Fruit fly (Drosophila melanogaster) whole organism, embryonic: ENCODE measurements around the gene CG15196.

Experiments used
- CG10654 ChIP-seq: fragments of 200-800 bp; sonication (Bioruptor generic); optimal IDR thresholded peaks from 2 replicates; lab custom pipeline; 2016; ENCODE audit warnings: missing biosample characterization, missing genetic modification characterization
- CG10959 ChIP-seq: fragments of 200-800 bp; sonication (Bioruptor generic); IDR thresholded peaks from 2 replicates; pipeline ENCODE4 v1.3.6; 2022; ENCODE audit warnings: missing biosample characterization, missing genetic modification characterization
- CG11398 ChIP-seq: fragments of 200-800 bp; sonication (Bioruptor generic); optimal IDR thresholded peaks from 2 replicates; lab custom pipeline; 2016; ENCODE audit warnings: missing biosample characterization, missing genetic modification characterization
- CG12104 ChIP-seq: fragments of 200-800 bp; sonication (Bioruptor generic); optimal IDR thresholded peaks from 3 replicates; lab custom pipeline; 2016; ENCODE audit warnings: missing biosample characterization, missing genetic modification characterization
- CG17612 ChIP-seq: fragments of 200-800 bp; sonication (Bioruptor generic); IDR thresholded peaks from 2 replicates; pipeline ENCODE4 v1.3.6; 2022; ENCODE audit warnings: missing biosample characterization, missing genetic modification characterization
- CG30431 ChIP-seq: fragments of 200-800 bp; sonication (Bioruptor generic); optimal IDR thresholded peaks from 2 replicates; lab custom pipeline; 2017; ENCODE audit warnings: missing biosample characterization, missing genetic modification characterization
- CG32767 ChIP-seq: fragments of 200-800 bp; sonication (Bioruptor generic); IDR thresholded peaks from 2 replicates; pipeline ENCODE4 v1.3.6; 2022; ENCODE audit warnings: missing biosample characterization, missing genetic modification characterization
- CG3281 ChIP-seq: fragments of 200-800 bp; sonication (Bioruptor generic); optimal IDR thresholded peaks from 3 replicates; lab custom pipeline; 2017; ENCODE audit warnings: missing biosample characterization, mild to moderate bottlenecking, missing genetic modification characterization
- CG4282 ChIP-seq: fragments of 200-800 bp; sonication (Bioruptor generic); optimal IDR thresholded peaks from 2 replicates; lab custom pipeline; 2016; ENCODE audit warnings: missing biosample characterization, missing genetic modification characterization
- CG7839 ChIP-seq: fragments of 200-800 bp; sonication (Bioruptor generic); optimal IDR thresholded peaks from 3 replicates; lab custom pipeline; 2018; ENCODE audit warnings: missing biosample characterization, mild to moderate bottlenecking, missing genetic modification characterization, moderate library complexity
- CG8290 ChIP-seq, 3 experiments: fragments of 200-800 bp; sonication (Bioruptor generic); optimal IDR thresholded peaks; 2 replicates each; lab custom pipeline; 2016 to 2019; ENCODE audit warnings: missing biosample characterization in 3 of 3, missing genetic modification characterization in 3 of 3, mild to moderate bottlenecking in 2 of 3, moderate library complexity in 1 of 3
- CG8924 ChIP-seq: fragments of 200-800 bp; optimal IDR thresholded peaks from 3 replicates; lab custom pipeline; 2019; ENCODE audit warnings: missing biosample characterization, mild to moderate bottlenecking, missing genetic modification characterization, moderate library complexity
- CG9215 ChIP-seq: fragments of 200-800 bp; sonication (Bioruptor generic); IDR thresholded peaks from 2 replicates; pipeline ENCODE4 v1.3.6; 2022; ENCODE audit warnings: missing biosample characterization, missing genetic modification characterization
- CG9797 ChIP-seq: fragments of 200-800 bp; sonication (Bioruptor generic); optimal IDR thresholded peaks from 3 replicates; lab custom pipeline; 2018; ENCODE audit warnings: missing biosample characterization, mild to moderate bottlenecking, missing genetic modification characterization
- CG9876 ChIP-seq: fragments of 200-800 bp; sonication (Bioruptor generic); optimal IDR thresholded peaks from 2 replicates; lab custom pipeline; 2016; ENCODE audit warnings: missing biosample characterization, missing genetic modification characterization
- Dip3 ChIP-seq: fragments of 200-800 bp; sonication (Bioruptor generic); optimal IDR thresholded peaks from 3 replicates; lab custom pipeline; 2016; ENCODE audit warnings: missing biosample characterization, missing genetic modification characterization
- Dp ChIP-seq: fragments of 200-800 bp; sonication (Bioruptor generic); optimal IDR thresholded peaks from 2 replicates; lab custom pipeline; 2018; ENCODE audit warnings: missing biosample characterization, mild to moderate bottlenecking, missing genetic modification characterization, moderate library complexity
- Elba2 ChIP-seq: fragments of 200-800 bp; sonication (Bioruptor generic); optimal IDR thresholded peaks from 3 replicates; lab custom pipeline; 2016; ENCODE audit warnings: missing biosample characterization, missing genetic modification characterization
- Fer2 ChIP-seq: fragments of 200-800 bp; sonication (Bioruptor generic); optimal IDR thresholded peaks from 2 replicates; lab custom pipeline; 2018; ENCODE audit warnings: missing biosample characterization, mild to moderate bottlenecking, missing genetic modification characterization, moderate library complexity
- HLH3B ChIP-seq: fragments of 200-800 bp; sonication (Bioruptor generic); IDR thresholded peaks from 2 replicates; pipeline ENCODE4 v1.3.6; 2022; ENCODE audit warnings: missing biosample characterization, missing genetic modification characterization
- HLH54F ChIP-seq: fragments of 200-800 bp; sonication (Bioruptor generic); optimal IDR thresholded peaks from 3 replicates; lab custom pipeline; 2016; ENCODE audit warnings: missing biosample characterization, missing genetic modification characterization
- Lim3 ChIP-seq: fragments of 200-800 bp; sonication (Bioruptor generic); IDR thresholded peaks from 2 replicates; pipeline ENCODE4 v1.3.6; 2022; ENCODE audit warnings: missing biosample characterization, missing genetic modification characterization
- Mes4 ChIP-seq: fragments of 200-800 bp; sonication (Bioruptor generic); optimal IDR thresholded peaks from 2 replicates; lab custom pipeline; 2016; ENCODE audit warnings: missing biosample characterization, missing genetic modification characterization
- Myb ChIP-seq: fragments of 200-800 bp; sonication (Bioruptor generic); optimal IDR thresholded peaks from 2 replicates; lab custom pipeline; 2016; ENCODE audit warnings: missing biosample characterization, missing genetic modification characterization
- Nf-YB ChIP-seq: fragments of 200-800 bp; sonication (Bioruptor generic); optimal IDR thresholded peaks from 3 replicates; lab custom pipeline; 2019; ENCODE audit warnings: missing biosample characterization, mild to moderate bottlenecking, missing genetic modification characterization, moderate library complexity
- Sox102F ChIP-seq: fragments of 200-800 bp; sonication (Bioruptor generic); optimal IDR thresholded peaks from 2 replicates; lab custom pipeline; 2018; ENCODE audit warnings: missing biosample characterization, mild to moderate bottlenecking, missing genetic modification characterization, moderate library complexity
- Ssrp ChIP-seq: fragments of 200-800 bp; sonication (Bioruptor generic); optimal IDR thresholded peaks from 2 replicates; lab custom pipeline; 2018; ENCODE audit warnings: missing biosample characterization, mild to moderate bottlenecking, missing genetic modification characterization, moderate library complexity
- bbx ChIP-seq: fragments of 200-800 bp; sonication (Bioruptor generic); IDR thresholded peaks from 2 replicates; pipeline ENCODE4 v1.3.6; 2022; ENCODE audit warnings: missing biosample characterization, missing genetic modification characterization; ENCODE audit not compliant: partially characterized antibody
- bigmax ChIP-seq: fragments of 200-800 bp; sonication (Bioruptor generic); optimal IDR thresholded peaks from 2 replicates; lab custom pipeline; 2018; ENCODE audit warnings: missing biosample characterization, mild to moderate bottlenecking, missing genetic modification characterization
- cas ChIP-seq: fragments of 200-800 bp; sonication (Bioruptor generic); IDR thresholded peaks from 2 replicates; pipeline ENCODE4 v1.3.6; 2022; ENCODE audit warnings: missing biosample characterization, missing genetic modification characterization
- cg ChIP-seq: fragments of 200-800 bp; sonication (Bioruptor generic); optimal IDR thresholded peaks from 3 replicates; lab custom pipeline; 2019; ENCODE audit warnings: missing biosample characterization, mild to moderate bottlenecking, missing genetic modification characterization, moderate library complexity
- crol ChIP-seq: fragments of 200-800 bp; sonication (Bioruptor generic); IDR thresholded peaks from 2 replicates; pipeline ENCODE4 v1.3.6; 2022; ENCODE audit warnings: missing biosample characterization, missing genetic modification characterization
- esg ChIP-seq: fragments of 200-800 bp; sonication (Bioruptor generic); conservative IDR thresholded peaks from 2 replicates; pipeline ENCODE4 v1.3.6; 2022; ENCODE audit warnings: missing biosample characterization, missing genetic modification characterization
- fru ChIP-seq: fragments of >200 bp; optimal IDR thresholded peaks from 2 replicates; lab custom pipeline; 2017
- grau ChIP-seq: fragments of 200-800 bp; optimal IDR thresholded peaks from 3 replicates; lab custom pipeline; 2019; ENCODE audit warnings: missing biosample characterization, mild to moderate bottlenecking, missing genetic modification characterization, moderate library complexity
- jing ChIP-seq: fragments of 200-800 bp; sonication (Bioruptor generic); optimal IDR thresholded peaks from 2 replicates; lab custom pipeline; 2018; ENCODE audit warnings: missing biosample characterization, mild to moderate bottlenecking, missing genetic modification characterization
- jumu ChIP-seq: fragments of 200-800 bp; sonication (Bioruptor generic); optimal IDR thresholded peaks from 3 replicates; lab custom pipeline; 2016; ENCODE audit warnings: missing biosample characterization, missing genetic modification characterization
- kah ChIP-seq: fragments of 200-800 bp; sonication (Bioruptor generic); optimal IDR thresholded peaks from 2 replicates; lab custom pipeline; 2018; ENCODE audit warnings: missing biosample characterization, mild to moderate bottlenecking, missing genetic modification characterization
- ken ChIP-seq: fragments of 200-800 bp; sonication (Bioruptor generic); IDR thresholded peaks from 3 replicates; pipeline ENCODE4 v1.3.6; 2022; ENCODE audit warnings: missing biosample characterization, missing genetic modification characterization
- lov ChIP-seq, 2 experiments: fragments of 200-800 bp in 1 of 2; fragments of >200 bp in 1 of 2; sonication (Bioruptor generic) in 1 of 2; IDR thresholded peaks in 1 of 2; optimal IDR thresholded peaks in 1 of 2; 2 replicates in 1 of 2; 3 replicates in 1 of 2; pipeline versions ENCODE4 v1.3.6 to Lab custom; 2017 to 2022; ENCODE audit warnings: missing biosample characterization in 1 of 2, missing genetic modification characterization in 1 of 2
- mam ChIP-seq: fragments of 200-800 bp; sonication (Bioruptor generic); optimal IDR thresholded peaks from 3 replicates; lab custom pipeline; 2016; ENCODE audit warnings: missing biosample characterization, missing genetic modification characterization
- nom ChIP-seq: fragments of 200-800 bp; sonication (Bioruptor generic); optimal IDR thresholded peaks from 2 replicates; lab custom pipeline; 2017; ENCODE audit warnings: missing biosample characterization, missing genetic modification characterization, mild to moderate bottlenecking, moderate library complexity, missing genetic modification reagents
- pum ChIP-seq: fragments of 200-800 bp; sonication (Bioruptor generic); optimal IDR thresholded peaks from 2 replicates; lab custom pipeline; 2016; ENCODE audit warnings: missing biosample characterization, missing genetic modification characterization
- schlank ChIP-seq: fragments of 200-800 bp; sonication (Bioruptor generic); optimal IDR thresholded peaks from 2 replicates; lab custom pipeline; 2018; ENCODE audit warnings: missing biosample characterization, mild to moderate bottlenecking, missing genetic modification characterization
- sens ChIP-seq: fragments of 200-800 bp; sonication (Bioruptor generic); peaks from one replicate; lab custom pipeline; 2016; ENCODE audit warnings: missing biosample characterization, missing genetic modification characterization
- ssp ChIP-seq: fragments of 200-800 bp; sonication (Bioruptor generic); IDR thresholded peaks from 2 replicates; pipeline ENCODE4 v1.3.6; 2022; ENCODE audit warnings: missing biosample characterization, missing genetic modification characterization
- trh ChIP-seq: fragments of 200-800 bp; sonication (Bioruptor generic); optimal IDR thresholded peaks from 2 replicates; lab custom pipeline; 2016; ENCODE audit warnings: missing biosample characterization, missing genetic modification characterization
- vvl ChIP-seq: fragments of 200-800 bp; sonication (Bioruptor generic); IDR thresholded peaks from 2 replicates; pipeline ENCODE4 v1.3.6; 2022; ENCODE audit warnings: missing biosample characterization, missing genetic modification characterization
- z ChIP-seq: fragments of 200-800 bp; sonication (Bioruptor generic); IDR thresholded peaks from 3 replicates; pipeline ENCODE4 v1.3.6; 2022; ENCODE audit warnings: missing biosample characterization, missing genetic modification characterization
- zf30C ChIP-seq: fragments of 200-800 bp; sonication (Bioruptor generic); optimal IDR thresholded peaks from 3 replicates; lab custom pipeline; 2018; ENCODE audit warnings: missing biosample characterization, mild to moderate bottlenecking, missing genetic modification characterization
- zfh2 ChIP-seq: fragments of 200-800 bp; sonication (Bioruptor generic); optimal IDR thresholded peaks from 2 replicates; lab custom pipeline; 2016; ENCODE audit warnings: missing biosample characterization, missing genetic modification characterization

Gene CG15196

DNA sequence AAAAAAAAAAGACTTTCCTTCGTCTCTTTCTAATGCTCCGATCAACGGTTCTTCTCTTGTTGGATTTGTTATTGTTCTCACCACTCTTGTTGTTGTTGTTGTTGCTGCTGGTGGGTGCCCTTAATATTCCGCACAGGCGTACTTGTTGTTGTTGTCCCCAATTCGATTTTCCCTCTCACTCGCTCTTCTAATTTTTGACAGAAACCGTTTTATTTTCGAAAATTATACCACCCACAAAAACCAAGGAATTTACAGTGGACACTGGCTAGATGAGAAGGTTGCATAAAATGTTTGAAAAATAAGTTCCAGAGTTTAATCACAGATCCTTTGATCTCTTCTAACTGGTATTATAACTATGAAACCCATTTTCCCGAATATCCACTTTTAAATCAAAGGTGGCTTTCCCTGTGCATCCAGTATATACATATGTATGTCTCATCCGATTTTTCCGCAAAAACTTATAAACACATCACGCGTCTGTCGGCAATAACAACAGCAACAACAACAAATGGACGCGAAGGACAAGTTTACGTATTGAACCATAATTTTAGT lies 18.3 kb upstream of the CG15196 start (continued):
- TF ChIP-seq sens (GFP tag; lab: Kevin White, UChicago) (peak; percentile 77), CG30431 (no peak), mam (GFP tag; lab: Kevin White, UChicago) (peak; percentile 19), CG8290 (GFP tag; optimal IDR thresholded peaks at IDR 0.05; lab: Kevin White, UChicago) (no peak), CG8290 (tag; optimal IDR thresholded peaks at IDR 0.05; lab: Kevin White, UChicago) (peak in 1 of 2 experiments; percentile 67), kah (no peak), CG10654 (GFP tag; lab: Kevin White, UChicago) (no peak), bigmax (GFP tag; lab: Kevin White, UChicago) (no peak), CG9797 (GFP tag; lab: Kevin White, UChicago) (no peak), fru (lab: Kevin White, UChicago) (no peak), cg (GFP tag; lab: Kevin White, UChicago) (no peak), nom (GFP tag; lab: Kevin White, UChicago) (no peak), HLH3B (GFP tag; lab: Robert Waterston, UW) (peak; percentile 44; the same call in 1 of the 2 replicates), bbx (GFP tag; lab: Robert Waterston, UW) (no peak), pum (GFP tag; lab: Kevin White, UChicago) (no peak), CG4282 (GFP tag; lab: Kevin White, UChicago) (no peak), Lim3 (GFP tag; lab: Robert Waterston, UW) (no peak), CG12104 (GFP tag; lab: Kevin White, UChicago) (no peak), trh (GFP tag; lab: Kevin White, UChicago) (no peak), Fer2 (tag; lab: Kevin White, UChicago) (no peak), Dp (GFP tag; lab: Kevin White, UChicago) (no peak), CG11398 (GFP tag; lab: Kevin White, UChicago) (no peak), jumu (GFP tag; lab: Kevin White, UChicago) (no peak), HLH54F (GFP tag; lab: Kevin White, UChicago) (no peak), lov (optimal IDR thresholded peaks at IDR 0.05; lab: Kevin White, UChicago) (no peak), lov (GFP tag; IDR thresholded peaks at IDR 0.05; lab: Robert Waterston, UW) (no peak), CG7839 (tag; lab: Kevin White, UChicago) (peak; percentile 42), Myb (GFP tag; lab: Kevin White, UChicago) (no peak), Nf-YB (GFP tag; lab: Kevin White, UChicago) (no peak), ken (GFP tag; lab: Robert Waterston, UW) (0 out of 3 replicates have a peak, but pooled peaks have one; percentile 55), vvl (GFP tag; lab: Robert Waterston, UW) (peak; percentile 75), Mes4 (no peak), CG9876 (GFP tag; lab: Kevin White, UChicago) (no peak), crol (GFP tag; lab: Robert Waterston, UW) (no peak), zfh2 (peak; percentile 41), ssp (GFP tag; lab: Robert Waterston, UW) (peak; percentile 35; the same call in 1 of the 2 replicates), CG10959 (GFP tag; lab: Robert Waterston, UW) (no peak), jing (GFP tag; lab: Kevin White, UChicago) (no peak), z (GFP tag; lab: Robert Waterston, UW) (no peak), CG3281 (GFP tag; lab: Kevin White, UChicago) (peak; percentile 27), CG9215 (no peak), CG32767 (no peak), cas (GFP tag; lab: Robert Waterston, UW) (no peak), Elba2 (GFP tag; lab: Kevin White, UChicago) (no peak), Ssrp (tag; lab: Kevin White, UChicago) (no peak), CG17612 (GFP tag; lab: Robert Waterston, UW) (peak; percentile 42; the same call in 1 of the 2 replicates), Dip3 (GFP tag; lab: Kevin White, UChicago) (peak; percentile 19), zf30C (GFP tag; lab: Kevin White, UChicago) (no peak), CG8924 (tag; lab: Kevin White, UChicago) (no peak), schlank (no peak), grau (tag; lab: Kevin White, UChicago) (peak; percentile 86), esg (GFP tag; lab: Robert Waterston, UW) (peak; percentile 68), Sox102F (GFP tag; lab: Kevin White, UChicago) (peak; percentile 36)
